Fruit fly (Drosophila melanogaster) Kc167 (cell line): ENCODE data around the gene CG9297.

Source experiments
- Myc ChIP-seq: fragments of >200 bp; optimal IDR thresholded peaks from 2 replicates; lab custom pipeline; 2017; ENCODE audit warnings: missing external identifiers
- Sin3A ChIP-seq: fragments of >200 bp; optimal IDR thresholded peaks from 2 replicates; lab custom pipeline; 2018; ENCODE audit warnings: missing external identifiers
- h ChIP-seq: fragments of >200 bp; optimal IDR thresholded peaks from 3 replicates; lab custom pipeline; 2018; ENCODE audit warnings: missing external identifiers
- insv ChIP-seq: fragments of >200 bp; optimal IDR thresholded peaks from 3 replicates; lab custom pipeline; 2018; ENCODE audit warnings: missing external identifiers
- psq ChIP-seq: fragments of >200 bp; optimal IDR thresholded peaks from 2 replicates; lab custom pipeline; 2017; ENCODE audit warnings: missing external identifiers
- ttk ChIP-seq: sonication (Bioruptor generic); optimal IDR thresholded peaks from 2 replicates; lab custom pipeline; 2017; ENCODE audit warnings: missing external identifiers

CG9297 gene

DNA sequence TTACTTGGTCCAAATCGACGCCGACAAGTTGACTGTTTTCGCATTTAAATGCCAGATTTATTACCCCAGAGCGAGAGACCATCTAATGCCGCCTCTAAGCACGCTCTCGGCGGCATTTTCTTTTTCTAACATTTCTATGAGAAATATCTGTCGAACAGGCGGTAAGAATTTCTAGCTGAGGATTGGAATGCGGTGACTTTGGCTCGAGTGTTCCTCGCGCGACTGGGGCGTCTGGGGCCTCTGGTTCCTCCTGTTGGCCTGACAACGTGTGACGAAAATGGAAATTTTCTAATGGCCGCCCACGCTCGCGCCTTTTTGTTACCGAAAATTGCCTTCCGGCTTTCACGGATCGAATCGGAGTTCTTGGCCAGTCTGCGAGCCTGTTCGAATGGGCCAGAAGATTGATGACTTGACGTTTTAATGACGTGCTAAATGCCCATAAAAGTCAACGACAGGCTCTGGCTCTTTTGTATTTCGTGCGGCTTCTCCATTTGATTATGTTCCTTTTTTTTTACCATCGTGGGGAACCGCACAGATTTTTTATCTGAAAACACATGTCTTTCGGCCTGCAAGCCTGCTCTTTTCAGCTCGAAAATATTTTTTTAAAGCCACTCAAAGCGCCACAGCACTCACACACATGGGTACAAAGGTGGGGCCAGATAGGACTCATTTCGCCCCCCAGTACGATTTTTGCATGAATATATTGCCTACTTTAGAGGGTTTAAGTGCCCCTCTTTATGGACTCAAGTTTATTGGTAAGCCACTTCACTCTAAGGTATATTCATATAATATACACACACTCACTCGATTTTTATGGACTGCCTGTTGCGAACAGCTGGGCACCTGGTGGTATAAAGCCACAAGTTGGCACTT, 30.1 kb downstream of the CG9297 start:
- TF ChIP-seq Sin3A, result no peak
- no peak for TF ChIP-seq ttk (lab: Kevin White, UChicago)
- TF ChIP-seq h (lab: Kevin White, UChicago), result no peak
- TF ChIP-seq psq (lab: Kevin White, UChicago), result no peak
- no peak for TF ChIP-seq insv (lab: Kevin White, UChicago)
- no peak for TF ChIP-seq Myc

DNA sequence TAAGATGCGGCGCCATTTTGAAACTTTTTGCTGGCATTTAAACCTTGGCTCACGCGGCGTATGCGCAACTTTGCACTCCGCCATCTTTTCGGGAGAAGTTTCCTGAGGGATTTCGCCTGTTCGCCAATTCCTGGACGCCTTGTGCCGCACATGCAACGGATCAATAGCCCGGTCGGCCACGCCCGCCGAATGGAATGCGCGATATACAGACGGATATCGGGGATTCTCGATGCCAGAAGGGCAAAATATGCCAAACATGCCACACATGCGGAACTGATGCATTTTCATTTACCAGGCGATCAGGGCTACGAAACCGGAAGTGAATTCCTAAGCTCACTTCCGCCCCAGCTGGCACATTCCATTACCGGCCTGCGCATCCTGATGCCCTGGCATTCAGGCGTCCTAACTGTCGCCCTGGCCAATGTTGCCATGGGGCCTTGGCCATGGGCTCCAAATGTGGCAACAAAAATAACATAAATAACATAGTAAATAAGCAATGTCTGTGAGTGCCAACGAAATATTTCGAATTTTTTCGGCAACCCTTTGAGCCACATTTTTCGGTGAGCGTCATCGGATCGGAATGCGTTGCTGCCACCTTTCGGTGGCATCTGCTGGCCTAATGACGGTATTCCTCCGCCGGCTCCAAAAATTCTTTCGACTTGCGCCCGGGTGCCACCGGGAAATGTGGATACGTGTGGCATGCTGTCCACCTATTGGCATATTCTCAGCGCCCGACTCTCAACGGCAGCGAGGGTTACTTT, 30.9 kb downstream of the CG9297 start:
- TF ChIP-seq h (lab: Kevin White, UChicago) (no peak), psq (lab: Kevin White, UChicago) (no peak), insv (lab: Kevin White, UChicago) (no peak), Sin3A (no peak), ttk (lab: Kevin White, UChicago) (no peak), Myc (no peak)

DNA sequence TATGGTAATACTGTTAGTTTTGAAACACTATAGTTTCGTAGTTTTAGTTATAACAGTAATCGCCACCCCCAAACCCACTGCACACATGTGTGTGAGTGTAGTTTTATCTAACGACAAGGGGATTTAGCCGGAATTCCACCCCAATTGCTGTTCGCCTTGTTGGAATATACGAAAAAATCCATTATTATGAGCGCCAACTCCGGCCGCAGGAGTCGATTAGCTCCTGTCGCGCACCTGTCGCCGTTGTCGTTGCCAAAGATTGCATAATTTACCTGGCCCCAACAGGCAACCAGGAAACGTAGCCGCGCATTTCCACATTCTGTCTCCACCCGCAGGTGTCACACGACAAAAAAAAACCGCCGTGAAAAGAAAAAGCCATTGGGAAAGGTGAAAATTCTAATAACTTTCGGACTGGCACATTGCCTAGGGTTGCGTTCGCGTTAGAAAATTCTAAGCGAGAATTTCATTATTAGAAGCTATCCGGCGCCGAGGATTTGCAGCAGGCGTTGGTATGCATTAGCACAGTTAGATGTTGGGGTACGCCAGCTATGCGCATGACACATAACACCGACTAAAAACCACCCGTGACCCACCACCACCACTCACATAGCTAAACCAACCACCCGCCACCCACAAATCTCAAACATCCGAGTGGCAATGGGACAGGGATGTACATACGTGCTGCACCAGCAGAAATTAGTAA, 32.0 kb downstream of the CG9297 start:
- TF ChIP-seq psq (lab: Kevin White, UChicago), result no peak
- no peak for TF ChIP-seq ttk (lab: Kevin White, UChicago)
- TF ChIP-seq h (lab: Kevin White, UChicago), result no peak
- no peak for TF ChIP-seq Sin3A
- no peak for TF ChIP-seq Myc
- no peak for TF ChIP-seq insv (lab: Kevin White, UChicago)

DNA sequence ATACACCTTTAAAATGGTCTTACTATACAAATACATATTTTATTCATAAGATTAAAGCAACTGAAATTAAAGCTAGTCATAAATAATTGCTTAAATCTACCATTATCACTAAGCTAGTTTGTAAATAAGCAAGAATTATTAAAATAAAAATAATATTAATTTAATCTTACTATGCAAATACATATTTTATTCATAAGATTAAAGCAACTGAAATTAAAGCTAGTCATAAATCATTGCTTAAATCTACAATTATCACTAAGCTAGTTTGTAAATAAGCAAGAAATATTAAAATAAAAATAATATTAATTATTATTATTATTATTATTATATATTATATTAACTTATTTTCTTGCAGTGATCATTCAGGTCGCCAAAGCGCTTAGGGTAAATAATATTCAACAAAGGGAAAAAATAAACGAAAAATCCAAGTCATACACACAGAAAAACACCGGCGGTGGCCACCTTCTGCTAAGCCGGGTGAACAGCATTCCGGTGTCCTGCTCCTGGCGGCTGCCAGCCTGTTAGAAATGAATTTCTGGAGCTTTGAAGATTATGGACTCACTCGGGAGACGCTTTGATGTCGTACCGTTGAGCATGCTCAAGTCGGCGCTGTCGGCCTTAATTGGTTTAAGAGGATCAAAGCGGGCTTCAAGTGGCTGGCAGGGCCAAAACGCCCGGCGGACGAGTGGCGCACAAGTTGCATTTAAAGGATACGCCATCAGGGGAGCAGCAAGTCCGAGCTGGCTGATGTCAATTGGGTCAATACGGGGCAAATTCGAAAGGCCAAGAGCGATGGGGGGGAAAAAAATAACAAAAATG, 32.8 kb downstream of the CG9297 start:
- TF ChIP-seq h (lab: Kevin White, UChicago) (no peak), Myc (no peak)

DNA sequence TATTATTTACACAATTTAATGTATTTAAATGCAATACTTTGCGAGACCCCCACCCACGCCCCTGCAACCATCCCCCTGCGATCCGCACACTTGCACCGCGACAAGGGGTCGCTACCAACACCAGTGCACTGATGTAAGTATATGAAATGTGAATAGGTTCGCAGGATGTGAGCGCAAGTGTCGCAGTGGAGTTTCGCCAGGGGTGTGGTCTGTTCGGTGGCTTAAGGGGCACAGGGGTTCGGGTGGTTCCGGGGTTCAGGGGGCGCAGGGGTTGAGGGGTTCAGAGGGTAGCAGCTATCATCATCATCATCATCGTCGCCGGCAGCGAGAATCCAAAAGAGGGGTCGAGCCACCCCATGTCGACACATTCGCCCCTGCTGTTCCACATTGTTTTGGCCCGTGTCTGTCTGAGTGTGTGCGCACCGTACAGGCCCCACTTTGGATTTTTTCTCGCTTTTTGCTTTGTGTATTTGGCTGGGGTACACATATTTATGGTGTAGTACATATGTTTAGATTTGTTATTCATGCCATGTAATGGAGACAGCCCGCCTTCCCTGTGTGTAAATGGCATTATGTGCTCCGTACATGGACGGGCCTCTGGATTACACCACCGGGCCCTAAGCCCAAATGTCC, 33.8 kb downstream of the CG9297 start:
- TF ChIP-seq psq (lab: Kevin White, UChicago), result no peak

DNA sequence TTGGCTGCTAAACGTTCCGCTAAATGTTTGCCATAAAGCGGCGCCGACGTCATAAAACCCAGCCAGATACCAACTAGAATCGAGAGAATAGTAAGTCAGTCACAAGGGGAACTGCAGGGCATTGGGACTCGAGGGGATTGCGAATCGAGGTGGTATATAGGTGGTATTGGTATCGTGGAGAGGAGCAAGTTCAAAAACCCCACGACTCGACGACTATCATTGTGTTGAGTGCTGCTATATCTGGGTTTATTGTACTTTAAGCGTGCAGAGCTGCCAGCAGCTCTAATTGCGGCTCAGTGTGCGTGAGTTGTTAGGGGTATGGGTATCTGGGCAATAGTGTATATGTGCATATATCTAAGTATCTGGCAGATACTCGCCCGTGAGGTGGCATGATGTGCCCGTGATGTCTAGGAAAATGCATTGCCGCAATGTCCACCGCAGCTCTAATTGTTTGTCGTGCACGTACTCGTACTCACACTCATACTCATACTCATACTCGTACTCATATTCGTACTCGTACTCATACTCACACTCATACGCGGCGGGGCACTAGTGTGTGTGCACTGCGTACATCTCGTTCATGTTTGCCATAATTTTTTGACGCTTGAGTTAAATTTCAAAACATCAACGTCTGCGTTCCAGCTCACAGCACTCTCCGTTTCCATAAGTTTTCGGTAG, 34.9 kb downstream of the CG9297 start:
- no peak for TF ChIP-seq h (lab: Kevin White, UChicago)
- TF ChIP-seq ttk (lab: Kevin White, UChicago), result no peak
- no peak for TF ChIP-seq insv (lab: Kevin White, UChicago)
- no peak for TF ChIP-seq Sin3A
- TF ChIP-seq psq (lab: Kevin White, UChicago), result no peak
- TF ChIP-seq Myc, result no peak

DNA sequence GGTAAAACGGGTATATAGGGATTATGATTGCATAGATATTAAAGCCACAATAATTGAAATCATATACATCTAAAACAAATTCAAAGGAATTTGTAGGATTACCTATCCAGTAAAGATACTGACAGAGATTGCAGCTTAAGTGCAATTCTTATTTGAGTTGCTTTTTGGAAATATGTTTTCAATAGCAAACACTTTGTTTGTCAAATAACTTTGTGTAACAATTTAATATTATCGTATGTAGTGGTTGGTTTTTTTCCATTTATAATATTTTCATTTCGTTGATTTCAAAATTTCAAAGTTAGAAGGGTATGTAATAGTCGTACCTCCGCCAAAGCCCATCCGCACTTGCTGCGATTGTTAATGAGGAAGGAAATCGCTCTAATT, 35.4 kb downstream of the CG9297 start:
- TF ChIP-seq Sin3A, result no peak
- no peak for TF ChIP-seq insv (lab: Kevin White, UChicago)
- TF ChIP-seq h (lab: Kevin White, UChicago), result no peak
- TF ChIP-seq Myc, result no peak
- TF ChIP-seq ttk (lab: Kevin White, UChicago), result no peak
- no peak for TF ChIP-seq psq (lab: Kevin White, UChicago)

DNA sequence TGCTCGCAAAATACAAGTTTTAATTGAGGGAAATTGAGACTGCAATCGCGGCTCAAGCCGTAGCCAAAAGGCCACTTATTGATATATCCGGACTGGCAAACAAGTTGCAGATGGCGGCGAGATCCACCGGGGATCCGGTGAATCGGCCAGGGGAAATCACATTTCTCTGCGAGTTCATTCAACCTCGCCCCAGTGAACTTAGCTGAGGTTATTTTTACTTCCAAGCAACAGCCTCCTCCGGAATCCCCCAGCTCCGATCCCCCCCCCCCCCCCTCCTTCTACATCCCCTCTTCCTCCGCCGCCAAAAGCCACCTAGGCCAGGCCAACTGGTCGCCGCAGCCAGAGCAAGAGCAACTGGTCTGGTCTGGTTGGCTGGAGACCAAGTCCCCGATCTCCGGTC, 36.0 kb downstream of the CG9297 start:
- TF ChIP-seq h (lab: Kevin White, UChicago) (no peak), Sin3A (no peak), insv (lab: Kevin White, UChicago) (no peak), Myc (no peak), ttk (lab: Kevin White, UChicago) (no peak), psq (lab: Kevin White, UChicago) (no peak)

DNA sequence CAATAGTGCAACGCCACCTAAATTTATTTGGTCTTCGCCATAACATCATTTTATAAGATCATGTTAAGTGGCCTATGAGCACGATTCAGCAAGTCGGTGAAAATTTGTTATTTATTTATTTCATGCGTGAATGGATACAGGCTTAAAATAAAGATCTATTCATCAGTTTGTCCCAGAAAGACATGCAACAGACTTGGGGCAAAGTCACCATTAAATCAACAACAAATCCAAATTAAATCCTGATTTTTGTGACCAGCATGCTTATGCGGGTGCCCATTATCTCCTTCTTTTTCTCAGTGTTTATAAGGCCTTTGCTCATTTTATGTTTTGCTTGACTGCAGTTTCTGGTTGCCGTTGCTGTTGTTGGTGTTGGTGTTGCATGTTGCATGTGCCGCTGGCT, 36.6 kb downstream of the CG9297 start:
- no peak for TF ChIP-seq h (lab: Kevin White, UChicago)
- no peak for TF ChIP-seq ttk (lab: Kevin White, UChicago)
- no peak for TF ChIP-seq psq (lab: Kevin White, UChicago)
- no peak for TF ChIP-seq insv (lab: Kevin White, UChicago)
- no peak for TF ChIP-seq Myc
- no peak for TF ChIP-seq Sin3A

DNA sequence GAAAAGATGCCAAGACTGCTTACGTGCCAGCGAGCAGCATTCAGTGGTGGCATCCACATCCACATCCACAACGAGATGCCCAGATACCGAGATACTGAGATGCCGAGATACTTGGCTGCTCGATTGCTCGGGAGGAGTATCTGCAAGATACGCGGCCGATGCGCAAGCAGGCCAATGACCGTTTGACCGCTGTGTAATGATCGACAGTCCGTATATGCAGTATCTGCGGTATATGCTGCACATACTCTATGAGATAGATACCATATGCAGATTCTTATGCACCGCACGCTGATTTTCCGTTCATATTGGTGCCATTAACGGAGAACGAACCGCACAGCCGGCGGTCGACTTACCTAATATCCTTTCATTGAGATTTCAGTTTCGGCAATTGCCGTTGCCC, 38.0 kb downstream of the CG9297 start:
- TF ChIP-seq h (lab: Kevin White, UChicago), result no peak
- no peak for TF ChIP-seq Sin3A
- no peak for TF ChIP-seq psq (lab: Kevin White, UChicago)
- TF ChIP-seq ttk (lab: Kevin White, UChicago), result no peak
- TF ChIP-seq insv (lab: Kevin White, UChicago), result no peak
- no peak for TF ChIP-seq Myc
